Worm (Caenorhabditis elegans): ENCODE results near the gene nhr-189.

- TF ChIP-seq nhr-12 (tag; optimal IDR thresholded peaks at IDR 0.05) (no peak), ztf-11 (tag; optimal IDR thresholded peaks at IDR 0.05) (no peak), lin-13 (tag; optimal IDR thresholded peaks at IDR 0.05) (no peak), mls-2 (tag; optimal IDR thresholded peaks at IDR 0.05) (no peak), elt-3 (tag; optimal IDR thresholded peaks at IDR 0.05) (no peak), nhr-237 (tag; optimal IDR thresholded peaks at IDR 0.05) (no peak), elt-1 (tag; optimal IDR thresholded peaks at IDR 0.05; ENCODE audit: borderline replicate concordance, insufficient read depth) (no peak), sptf-1 (tag; optimal IDR thresholded peaks at IDR 0.05) (no peak), lsy-2 (tag; optimal IDR thresholded peaks at IDR 0.05) (no peak), ceh-83 (GFP tag; optimal IDR thresholded peaks at IDR 0.05) (no peak), unc-39 (tag; optimal IDR thresholded peaks at IDR 0.05) (no peak), mep-1 (tag; optimal IDR thresholded peaks at IDR 0.05) (no peak)
These were observed 27.9 kb downstream of the nhr-189 start for ce11 chrV:3832103-3832502.

All from whole organism, mixed stage, embryonic.